Worm (Caenorhabditis elegans) whole organism, L1 larva: ENCODE results near the gene vps-36.
A peak's percentile ranks its signal among the peaks of the same experiment; 100 is the strongest.

Experiments
- F16B12.6 ChIP-seq: fragments of 150-350 bp; optimal IDR thresholded peaks from 2 replicates; lab custom pipeline; 2014; ENCODE audit warnings: missing biosample characterization, missing genetic modification characterization
- Y116A8C.19 ChIP-seq: sonication (generic microtip); optimal IDR thresholded peaks from 2 replicates; lab custom pipeline; 2016; ENCODE audit warnings: missing compliant biosample characterization, missing genetic modification characterization, borderline replicate concordance
- aha-1 ChIP-seq: fragments of 150-350 bp; optimal IDR thresholded peaks from 2 replicates; lab custom pipeline; 2014; ENCODE audit warnings: missing biosample characterization, missing genetic modification characterization
- alr-1 ChIP-seq: fragments of 200-800 bp; sonication (Bioruptor generic); optimal IDR thresholded peaks from 2 replicates; lab custom pipeline; 2018; ENCODE audit warnings: borderline replicate concordance, mild to moderate bottlenecking, missing genetic modification characterization, missing compliant biosample characterization
- ama-1 ChIP-seq: fragments of 150-350 bp; optimal IDR thresholded peaks from 2 replicates; lab custom pipeline; 2014
- ceh-63 ChIP-seq: fragments of 200-800 bp; sonication (Bioruptor generic); optimal IDR thresholded peaks from 2 replicates; lab custom pipeline; 2018; ENCODE audit warnings: mild to moderate bottlenecking, missing genetic modification characterization, missing compliant biosample characterization
- ceh-88 ChIP-seq: fragments of 200-800 bp; sonication (Bioruptor generic); IDR thresholded peaks from 2 replicates; pipeline ENCODE4 v1.3.6; 2022; ENCODE audit warnings: missing genetic modification characterization, missing compliant biosample characterization
- dpl-1 ChIP-seq, 3 experiments: fragments of 150-350 bp in 2 of 3; sonication (generic microtip) in 1 of 3; optimal IDR thresholded peaks; 2 replicates each; lab custom pipeline; 2014 to 2017; ENCODE audit warnings: missing biosample characterization in 3 of 3, missing genetic modification characterization in 3 of 3, missing genetic modification reagents in 3 of 3
- dsc-1 ChIP-seq: sonication (generic microtip); optimal IDR thresholded peaks from 2 replicates; lab custom pipeline; 2016; ENCODE audit warnings: mild to moderate bottlenecking, missing genetic modification characterization, missing compliant biosample characterization
- efl-3 ChIP-seq: fragments of 200-800 bp; sonication (Bioruptor generic); optimal IDR thresholded peaks from 2 replicates; lab custom pipeline; 2018; ENCODE audit warnings: mild to moderate bottlenecking, missing genetic modification characterization, missing compliant biosample characterization
- egl-13 ChIP-seq: sonication (generic microtip); optimal IDR thresholded peaks from 2 replicates; lab custom pipeline; 2016; ENCODE audit warnings: missing genotype, missing genetic modification reagents, missing genetic modification characterization, missing compliant biosample characterization
- elt-2 ChIP-seq: sonication (generic microtip); optimal IDR thresholded peaks from 2 replicates; lab custom pipeline; 2016; ENCODE audit warnings: missing genetic modification characterization, mild to moderate bottlenecking, inconsistent platforms, missing compliant biosample characterization, missing genetic modification reagents
- elt-3 ChIP-seq, 6 experiments: fragments of 150-350 bp in 1 of 6; sonication (generic microtip); optimal IDR thresholded peaks; 2 replicates each; lab custom pipeline; 2017 to 2018; ENCODE audit warnings: missing biosample characterization in 6 of 6, missing genetic modification characterization in 6 of 6, inconsistent platforms in 1 of 6
- ets-5 ChIP-seq: fragments of 200-800 bp; sonication (Bioruptor generic); IDR thresholded peaks from 2 replicates; pipeline ENCODE4 v1.3.6; 2022; ENCODE audit warnings: missing genetic modification characterization, missing compliant biosample characterization
- fkh-4 ChIP-seq: sonication (generic microtip); optimal IDR thresholded peaks from 2 replicates; lab custom pipeline; 2016; ENCODE audit warnings: missing compliant biosample characterization, missing genetic modification characterization, borderline replicate concordance
- fos-1 ChIP-seq: fragments of 150-350 bp; optimal IDR thresholded peaks from 2 replicates; lab custom pipeline; 2014; ENCODE audit warnings: missing biosample characterization, missing genetic modification characterization
- grh-1 ChIP-seq: fragments of 200-800 bp; sonication (Bioruptor generic); IDR thresholded peaks from 2 replicates; pipeline ENCODE4 v1.3.6; 2022; ENCODE audit warnings: missing genetic modification reagents, missing genetic modification characterization, missing compliant biosample characterization
- hlh-17 ChIP-seq: fragments of 200-800 bp; sonication (Bioruptor generic); optimal IDR thresholded peaks from 2 replicates; lab custom pipeline; 2018; ENCODE audit warnings: missing genetic modification characterization, mild to moderate bottlenecking, missing compliant biosample characterization, moderate library complexity, borderline replicate concordance
- hpl-2 ChIP-seq: fragments of 150-350 bp; optimal IDR thresholded peaks from 2 replicates; lab custom pipeline; 2014; ENCODE audit warnings: missing biosample characterization, missing genetic modification reagents, missing genetic modification characterization
- jun-1 ChIP-seq: fragments of 150-350 bp; optimal IDR thresholded peaks from 2 replicates; lab custom pipeline; 2014; ENCODE audit warnings: missing biosample characterization, missing genetic modification reagents, missing genetic modification characterization
- lin-13 ChIP-seq: fragments of 150-350 bp; optimal IDR thresholded peaks from 2 replicates; lab custom pipeline; 2014; ENCODE audit warnings: missing biosample characterization, missing genetic modification reagents, missing genetic modification characterization
- lsy-2 ChIP-seq, 2 experiments: fragments of 150-350 bp; optimal IDR thresholded peaks; 2 replicates each; lab custom pipeline; 2014; ENCODE audit warnings: missing biosample characterization in 2 of 2, missing genetic modification characterization in 2 of 2
- mdl-1 ChIP-seq, 2 experiments: fragments of 150-350 bp; optimal IDR thresholded peaks; 2 replicates each; lab custom pipeline; 2014 to 2017; ENCODE audit warnings: missing biosample characterization in 2 of 2, missing genetic modification characterization in 2 of 2, inconsistent platforms in 1 of 2
- mep-1 ChIP-seq: fragments of 150-350 bp; optimal IDR thresholded peaks from 2 replicates; lab custom pipeline; 2014; ENCODE audit warnings: missing biosample characterization, missing genetic modification characterization
- nhr-12 ChIP-seq: sonication (generic microtip); optimal IDR thresholded peaks from 2 replicates; lab custom pipeline; 2017; ENCODE audit warnings: missing biosample characterization, missing genetic modification characterization
- nhr-20 ChIP-seq: sonication (generic microtip); optimal IDR thresholded peaks from 2 replicates; lab custom pipeline; 2016; ENCODE audit warnings: mild to moderate bottlenecking, missing genetic modification characterization, missing compliant biosample characterization
- nhr-28 ChIP-seq: fragments of 150-350 bp; optimal IDR thresholded peaks from 2 replicates; lab custom pipeline; 2014; ENCODE audit warnings: missing biosample characterization, missing genetic modification characterization
- nhr-47 ChIP-seq: sonication (generic microtip); optimal IDR thresholded peaks from 2 replicates; lab custom pipeline; 2016; ENCODE audit warnings: mild to moderate bottlenecking, missing genetic modification characterization, moderate library complexity, missing compliant biosample characterization
- nhr-77 ChIP-seq: fragments of 150-350 bp; optimal IDR thresholded peaks from 2 replicates; lab custom pipeline; 2014; ENCODE audit warnings: missing biosample characterization, missing genetic modification characterization
- nhr-84 ChIP-seq: sonication (generic microtip); optimal IDR thresholded peaks from 2 replicates; lab custom pipeline; 2017; ENCODE audit warnings: missing biosample characterization, missing genetic modification characterization
- nhr-85 ChIP-seq: sonication (generic microtip); peaks from one replicate; lab custom pipeline; 2016; ENCODE audit warnings: missing genetic modification characterization, inconsistent platforms, missing compliant biosample characterization
- nhr-90 ChIP-seq: sonication (generic microtip); optimal IDR thresholded peaks from 2 replicates; lab custom pipeline; 2016; ENCODE audit warnings: mild to moderate bottlenecking, missing genetic modification characterization, missing compliant biosample characterization; ENCODE audit not compliant: poor library complexity
- pag-3 ChIP-seq: sonication (generic microtip); optimal IDR thresholded peaks from 2 replicates; lab custom pipeline; 2017; ENCODE audit warnings: missing genetic modification characterization, mild to moderate bottlenecking, missing compliant biosample characterization, antibody characterized with exemption, borderline replicate concordance; ENCODE audit not compliant: insufficient read depth
- pqm-1 ChIP-seq: sonication (generic microtip); optimal IDR thresholded peaks from 3 replicates; lab custom pipeline; 2017; ENCODE audit warnings: missing biosample characterization, missing genetic modification characterization
- skn-1 ChIP-seq: fragments of 150-350 bp; optimal IDR thresholded peaks from 2 replicates; lab custom pipeline; 2014; ENCODE audit warnings: missing biosample characterization, missing genetic modification characterization
- snpc-4 ChIP-seq: fragments of 150-350 bp; optimal IDR thresholded peaks from 2 replicates; lab custom pipeline; 2014; ENCODE audit warnings: missing biosample characterization, missing genetic modification characterization
- snu-23 ChIP-seq: sonication (generic microtip); optimal IDR thresholded peaks from 2 replicates; lab custom pipeline; 2016; ENCODE audit warnings: missing genetic modification characterization, missing compliant biosample characterization
- sox-4 ChIP-seq: sonication (generic microtip); optimal IDR thresholded peaks from 2 replicates; lab custom pipeline; 2016; ENCODE audit warnings: missing genetic modification characterization, missing compliant biosample characterization
- sptf-1 ChIP-seq: fragments of 150-350 bp; optimal IDR thresholded peaks from 2 replicates; lab custom pipeline; 2014; ENCODE audit warnings: missing biosample characterization, missing genetic modification characterization
- sup-37 ChIP-seq: fragments of 200-800 bp; sonication (Bioruptor generic); optimal IDR thresholded peaks from 2 replicates; lab custom pipeline; 2018; ENCODE audit warnings: mild to moderate bottlenecking, missing genetic modification characterization, missing compliant biosample characterization
- swsn-7 ChIP-seq: sonication (generic microtip); optimal IDR thresholded peaks from 2 replicates; lab custom pipeline; 2016; ENCODE audit warnings: missing genetic modification characterization, missing compliant biosample characterization
- tbx-2 ChIP-seq: sonication (generic microtip); optimal IDR thresholded peaks from 2 replicates; lab custom pipeline; 2016; ENCODE audit warnings: missing genetic modification characterization, missing compliant biosample characterization
- tlp-1 ChIP-seq: fragments of 150-350 bp; optimal IDR thresholded peaks from 2 replicates; lab custom pipeline; 2014; ENCODE audit warnings: missing biosample characterization, missing genetic modification characterization
- unc-130 ChIP-seq: fragments of 150-350 bp; optimal IDR thresholded peaks from 2 replicates; lab custom pipeline; 2017; ENCODE audit warnings: missing biosample characterization, missing genetic modification characterization, inconsistent platforms
- unc-30 ChIP-seq: sonication (generic microtip); optimal IDR thresholded peaks from 2 replicates; lab custom pipeline; 2017; ENCODE audit warnings: missing biosample characterization, missing genetic modification characterization
- unc-62 ChIP-seq: fragments of 150-350 bp; optimal IDR thresholded peaks from 2 replicates; lab custom pipeline; 2014; ENCODE audit warnings: missing biosample characterization, missing genetic modification reagents, missing genetic modification characterization
- unc-86 ChIP-seq: sonication (generic microtip); optimal IDR thresholded peaks from 2 replicates; lab custom pipeline; 2016; ENCODE audit warnings: missing genetic modification characterization, missing compliant biosample characterization
- vab-15 ChIP-seq: sonication (generic microtip); optimal IDR thresholded peaks from 2 replicates; lab custom pipeline; 2017; ENCODE audit warnings: missing genotype, mild to moderate bottlenecking, missing genetic modification characterization, missing compliant biosample characterization
- xbp-1 ChIP-seq: sonication (generic microtip); optimal IDR thresholded peaks from 2 replicates; lab custom pipeline; 2016; ENCODE audit warnings: missing genetic modification characterization, missing compliant biosample characterization
- zag-1 ChIP-seq: fragments of 150-350 bp; optimal IDR thresholded peaks from 2 replicates; lab custom pipeline; 2014; ENCODE audit warnings: missing biosample characterization, missing genetic modification characterization
- zip-4 ChIP-seq: fragments of 200-800 bp; sonication (Bioruptor generic); optimal IDR thresholded peaks from 2 replicates; lab custom pipeline; 2018; ENCODE audit warnings: mild to moderate bottlenecking, missing genetic modification characterization, moderate library complexity, missing compliant biosample characterization
- ztf-11 ChIP-seq, 2 experiments: sonication (generic microtip); optimal IDR thresholded peaks; 2 replicates each; lab custom pipeline; 2016 to 2017; ENCODE audit warnings: missing genetic modification characterization in 2 of 2, missing biosample characterization in 1 of 2, missing compliant biosample characterization in 1 of 2
- ztf-4 ChIP-seq: fragments of 150-350 bp; optimal IDR thresholded peaks from 2 replicates; lab custom pipeline; 2014; ENCODE audit warnings: missing biosample characterization, missing genetic modification characterization

The vps-36 gene

ce11 chrV:10965501-10965900 is 5.0 kb upstream of the vps-36 start, which contains the start of the genes ctf-4 and eef-1G (continued):
- TF ChIP-seq nhr-47 (tag; lab: Kevin White, UChicago) (peak; percentile 96), unc-86 (peak; percentile 91), unc-62 (GFP tag; lab: Kevin White, UChicago) (no peak), elt-2 (peak; percentile 92), efl-3 (GFP tag; lab: Kevin White, UChicago) (no peak), fos-1 (tag; lab: Kevin White, UChicago) (peak; percentile 93), lsy-2 (tag; optimal IDR thresholded peaks at IDR 0.05; lab: Kevin White, UChicago) (peak; percentile 94 to 97), unc-30 (tag; lab: Kevin White, UChicago) (no peak), hpl-2 (GFP tag; lab: Kevin White, UChicago) (peak; percentile 89), xbp-1 (tag; lab: Kevin White, UChicago) (peak; percentile 96), ets-5 (GFP tag; lab: Robert Waterston, UW) (no peak), tbx-2 (tag; lab: Kevin White, UChicago) (peak; percentile 97), unc-130 (tag; lab: Kevin White, UChicago) (peak; percentile 99), nhr-84 (tag; lab: Kevin White, UChicago) (no peak), dsc-1 (peak; percentile 95), nhr-85 (tag; lab: Kevin White, UChicago) (peak; percentile 98), snu-23 (GFP tag; lab: Kevin White, UChicago) (peak; percentile 98), ztf-4 (tag; lab: Kevin White, UChicago) (peak; percentile 93), zag-1 (tag; lab: Kevin White, UChicago) (peak; percentile 46), sup-37 (GFP tag; lab: Kevin White, UChicago) (peak; percentile 71), dpl-1 (GFP tag; optimal IDR thresholded peaks at IDR 0.05; lab: Kevin White, UChicago) (peak; percentile 95 to 96 (median 95)), F16B12.6 (peak; percentile 68), vab-15 (peak; percentile 74), nhr-28 (tag; lab: Kevin White, UChicago) (no peak), nhr-20 (tag; lab: Kevin White, UChicago) (peak; percentile 99), aha-1 (tag; lab: Kevin White, UChicago) (peak; percentile 47), lin-13 (GFP tag; lab: Kevin White, UChicago) (peak; percentile 95), zip-4 (GFP tag; lab: Kevin White, UChicago) (peak; percentile 85), ceh-88 (GFP tag; lab: Robert Waterston, UW) (peak; percentile 85), Y116A8C.19 (tag; lab: Kevin White, UChicago) (no peak), nhr-90 (tag; lab: Kevin White, UChicago) (peak; percentile 96), ztf-11 (tag; optimal IDR thresholded peaks at IDR 0.05; lab: Kevin White, UChicago) (peak in 1 of 2 experiments; percentile 67), ceh-63 (GFP tag; lab: Kevin White, UChicago) (no peak), grh-1 (peak; percentile 93), elt-3 (tag; optimal IDR thresholded peaks at IDR 0.05; lab: Kevin White, UChicago) (peak in 4 of 6 experiments; percentile 30 to 96 (median 94)), pag-3 (tag; lab: Kevin White, UChicago) (no peak), ama-1 (lab: Kevin White, UChicago) (peak; percentile 51), pqm-1 (tag; lab: Kevin White, UChicago) (no peak), snpc-4 (no peak), nhr-77 (tag; lab: Kevin White, UChicago) (peak; percentile 96), fkh-4 (tag; lab: Kevin White, UChicago) (peak; percentile 67), egl-13 (tag; lab: Kevin White, UChicago) (peak; percentile 95), sptf-1 (tag; lab: Kevin White, UChicago) (no peak), mdl-1 (tag; optimal IDR thresholded peaks at IDR 0.05; lab: Kevin White, UChicago) (peak in 1 of 2 experiments; percentile 93), jun-1 (peak; percentile 91), skn-1 (peak; percentile 96), swsn-7 (peak; percentile 95), alr-1 (tag; lab: Kevin White, UChicago) (no peak), nhr-12 (tag; lab: Kevin White, UChicago) (no peak), tlp-1 (tag; lab: Kevin White, UChicago) (no peak), hlh-17 (GFP tag; lab: Kevin White, UChicago) (no peak), sox-4 (tag; lab: Kevin White, UChicago) (peak; percentile 86), mep-1 (tag; lab: Kevin White, UChicago) (peak; percentile 98)
